Worm (Caenorhabditis elegans): ENCODE measurements around the gene cutc-1.

The cutc-1 gene

DNA sequence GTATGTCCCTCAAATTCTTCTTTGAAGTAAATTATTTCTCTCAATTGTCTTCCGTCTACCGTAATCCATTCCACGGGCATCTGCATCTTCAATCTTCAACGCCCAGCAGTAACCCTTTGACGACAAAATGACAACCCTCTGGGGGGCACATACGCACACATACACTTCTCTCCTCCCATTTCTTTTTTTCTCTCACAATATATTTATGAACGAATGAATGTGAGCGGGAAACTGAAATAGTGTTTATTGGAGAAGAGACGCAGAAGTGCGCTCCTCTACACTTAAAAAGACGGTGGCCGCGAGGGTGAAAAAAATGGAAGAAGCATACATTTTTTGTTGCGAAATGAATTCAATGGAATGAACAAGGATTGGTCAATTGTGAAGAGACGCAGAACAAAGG lies 8.6 kb upstream of the cutc-1 start (continued):
- TF ChIP-seq nhr-111 (GFP tag; optimal IDR thresholded peaks at IDR 0.05) (no peak), unc-39 (tag; optimal IDR thresholded peaks at IDR 0.05) (no peak), aha-1 (tag) (peak; percentile 90), hlh-11 (tag; optimal IDR thresholded peaks at IDR 0.05) (peak; percentile 90), nhr-237 (tag; optimal IDR thresholded peaks at IDR 0.05) (no peak), ceh-82 (tag; optimal IDR thresholded peaks at IDR 0.05) (no peak), madf-5 (GFP tag; IDR thresholded peaks at IDR 0.05) (no peak), lim-7 (GFP tag; IDR thresholded peaks at IDR 0.05) (no peak; the same call in 1 of the 2 replicates), madf-9 (GFP tag; conservative IDR thresholded peaks at IDR 0.05) (0 out of 2 replicates have a peak, but pooled peaks have one; percentile 35), nhr-28 (tag; optimal IDR thresholded peaks at IDR 0.05) (peak; percentile 80), Y105C5A.15 (GFP tag; IDR thresholded peaks at IDR 0.05) (no peak), Y5F2A.4 (GFP tag; optimal IDR thresholded peaks at IDR 0.05) (no peak), snpc-1.2 (GFP tag; IDR thresholded peaks at IDR 0.05) (no peak), ztf-11 (tag; optimal IDR thresholded peaks at IDR 0.05) (no peak), nhr-77 (tag; optimal IDR thresholded peaks at IDR 0.05) (peak; percentile 43), T26A8.4 (GFP tag; IDR thresholded peaks at IDR 0.05) (peak; percentile 25; the same call in 1 of the 2 replicates), lsy-2 (tag; optimal IDR thresholded peaks at IDR 0.05) (peak; percentile 66 to 95), R02D3.7 (tag; optimal IDR thresholded peaks at IDR 0.05) (no peak), sdz-12 (GFP tag; optimal IDR thresholded peaks at IDR 0.05) (no peak), nhr-10 (tag; optimal IDR thresholded peaks at IDR 0.05) (no peak), mdt-29 (GFP tag; IDR thresholded peaks at IDR 0.05) (no peak), F37D6.2 (tag; optimal IDR thresholded peaks at IDR 0.05) (no peak), zip-2 (tag; optimal IDR thresholded peaks at IDR 0.05) (no peak), ceh-32 (tag; optimal IDR thresholded peaks at IDR 0.05; ENCODE audit: poor library complexity) (no peak), nhr-102 (tag; optimal IDR thresholded peaks at IDR 0.05) (peak; percentile 29), mxl-2 (GFP tag; conservative IDR thresholded peaks at IDR 0.05) (no peak), jun-1 (tag; optimal IDR thresholded peaks at IDR 0.05) (no peak), ztf-7 (tag; optimal IDR thresholded peaks at IDR 0.05) (peak; percentile 42)

DNA sequence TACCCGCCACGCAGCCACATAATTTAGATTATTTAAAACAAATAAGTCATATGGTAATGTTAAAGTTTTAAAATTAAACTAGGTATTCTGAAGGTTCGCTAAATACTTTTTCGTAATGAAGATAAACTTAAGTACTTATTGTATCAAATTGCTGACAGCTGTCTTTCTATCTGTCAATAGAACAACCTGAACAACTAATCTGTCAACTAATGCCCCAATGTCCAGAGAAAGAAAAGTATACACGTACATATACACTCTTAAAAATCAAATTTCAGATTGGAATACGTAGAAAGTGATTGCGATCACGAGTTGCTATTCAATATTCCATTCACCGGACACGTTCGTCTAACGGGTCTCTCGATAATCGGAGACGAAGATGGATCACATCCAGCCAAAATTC lies 7.3 kb upstream of the cutc-1 start:
- TF ChIP-seq dmd-6 (GFP tag; IDR thresholded peaks at IDR 0.05), result peak; percentile 44; the same call in 1 of the 2 replicates
- TF ChIP-seq egl-27 (tag; optimal IDR thresholded peaks at IDR 0.05), result no peak
- TF ChIP-seq aha-1 (tag), result peak; percentile 53
- peak in 1 of 2 experiments; percentile 69 for TF ChIP-seq unc-62 (GFP tag; optimal IDR thresholded peaks at IDR 0.05 in 1 of 2)
- TF ChIP-seq unc-62 (tag; optimal IDR thresholded peaks at IDR 0.05), result no peak

DNA sequence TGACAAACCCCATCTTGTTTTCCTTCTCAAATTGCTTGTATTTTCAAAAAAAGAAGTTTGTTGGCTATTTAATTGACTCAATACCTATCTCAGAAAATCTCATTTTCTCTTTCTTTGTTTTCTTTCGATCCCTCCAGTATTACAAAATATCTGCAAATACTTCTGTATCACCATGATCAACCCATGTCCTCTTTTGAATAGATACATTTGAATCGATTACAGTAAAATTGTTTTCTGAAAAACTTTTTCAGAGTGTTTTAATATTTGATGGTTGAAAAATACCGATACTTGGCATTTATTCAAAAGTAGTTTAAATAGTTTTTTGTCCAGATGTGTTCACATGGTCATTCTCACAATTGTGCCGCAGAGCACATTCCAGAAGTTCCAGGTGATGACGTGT lies 5.8 kb upstream of the cutc-1 start, which contains the start of gene ZK353.9:
TSS of gene ZK353.9 (plus strand) at position 331 of the 400 bp plus-strand sequence.
- TF ChIP-seq ama-1 (optimal IDR thresholded peaks at IDR 0.05), result peak; percentile 52
- peak; percentile 80 for TF ChIP-seq aha-1 (tag)
- peak in 1 of 2 experiments; percentile 81 for TF ChIP-seq unc-62 (GFP tag; optimal IDR thresholded peaks at IDR 0.05 in 1 of 2)
- no peak for TF ChIP-seq unc-62 (tag; optimal IDR thresholded peaks at IDR 0.05)
- no peak for TF ChIP-seq snpc-4 (tag; optimal IDR thresholded peaks at IDR 0.05)

DNA sequence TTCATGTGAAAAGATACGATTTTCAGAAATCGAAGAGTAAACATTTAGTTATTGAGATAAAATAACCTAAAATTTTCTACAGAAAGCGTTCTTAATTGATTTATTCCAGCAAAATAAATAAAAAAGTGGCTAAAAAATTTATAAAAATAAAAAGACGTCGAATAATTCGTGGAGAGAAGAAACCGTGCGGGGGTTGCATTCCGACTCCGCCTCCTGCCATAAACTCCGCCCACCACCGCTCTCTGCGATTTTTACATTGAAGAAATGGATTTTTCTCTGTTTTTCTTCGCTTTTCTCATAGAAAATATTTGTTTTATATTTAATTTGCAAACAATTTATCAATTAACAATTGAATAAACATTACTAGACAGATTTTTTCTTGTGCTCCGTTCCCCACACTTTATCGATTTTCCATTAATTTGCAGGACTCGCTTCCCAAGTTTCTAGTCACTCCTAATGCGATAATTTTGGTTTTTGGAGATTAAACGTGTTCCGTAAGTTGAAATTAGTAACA lies 2.1 kb upstream of the cutc-1 start, which contains the start of the genes ubxn-4 and cyy-1:
TSS of gene ubxn-4 (minus strand) at position 114 of the 514 bp plus-strand sequence.
TSS of gene cyy-1 (plus strand) at position 426 of the 514 bp plus-strand sequence.
- TF ChIP-seq mes-2 (tag; optimal IDR thresholded peaks at IDR 0.05; ENCODE audit: poor library complexity, severe bottlenecking), result peak; percentile 49
- TF ChIP-seq nhr-102 (tag; optimal IDR thresholded peaks at IDR 0.05), result no peak
- no peak for TF ChIP-seq nhr-111 (GFP tag; optimal IDR thresholded peaks at IDR 0.05)
- TF ChIP-seq Y75B8A.6 (GFP tag; IDR thresholded peaks at IDR 0.05), result no peak
- peak in 1 of 2 experiments; percentile 25 for TF ChIP-seq lsy-2 (tag; optimal IDR thresholded peaks at IDR 0.05)
- no peak for TF ChIP-seq zip-11 (GFP tag; IDR thresholded peaks at IDR 0.05)
- peak; percentile 14 for TF ChIP-seq aha-1 (tag)
- no peak for TF ChIP-seq snpc-1.2 (GFP tag; IDR thresholded peaks at IDR 0.05)

Measured in whole organism, L4 larva.